Worm (Caenorhabditis elegans): ENCODE measurements around the gene arx-3.
A peak's percentile ranks its signal among the peaks of the same experiment; 100 is the strongest.

Gene arx-3

DNA sequence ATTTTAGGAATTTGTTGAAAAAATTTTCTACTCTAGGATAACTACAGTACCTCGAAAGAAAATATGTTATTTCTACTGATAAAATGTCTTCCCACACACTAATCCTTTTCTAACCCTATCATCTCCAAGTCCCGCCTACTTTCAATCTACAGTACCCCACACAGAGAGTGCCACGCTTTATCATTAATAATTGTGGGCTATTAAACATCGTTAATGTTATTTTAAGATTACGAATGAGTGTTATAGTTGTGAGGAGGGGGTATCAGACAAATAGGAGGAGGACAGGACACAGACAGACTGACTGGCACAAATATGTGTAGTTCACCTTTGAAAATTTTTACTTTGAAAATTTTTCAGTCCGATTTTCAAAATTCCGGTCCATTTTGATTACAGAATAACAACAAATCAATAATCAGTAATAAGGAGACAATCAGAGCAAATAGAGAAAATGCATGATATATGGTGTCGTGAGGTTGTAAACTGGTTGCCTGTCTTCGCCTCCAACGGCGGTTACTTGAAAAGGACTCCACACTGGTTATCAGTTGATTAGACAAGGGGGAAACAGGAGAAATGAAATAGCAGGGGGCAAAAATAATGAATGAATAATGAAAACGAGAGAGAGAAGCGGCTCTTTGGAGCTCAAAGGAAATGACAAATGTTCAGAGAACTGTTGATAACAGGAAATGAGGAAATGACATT is 36.0 kb upstream of the arx-3 start (continued):
- TF ChIP-seq ama-1 (optimal IDR thresholded peaks at IDR 0.05), result no peak

DNA sequence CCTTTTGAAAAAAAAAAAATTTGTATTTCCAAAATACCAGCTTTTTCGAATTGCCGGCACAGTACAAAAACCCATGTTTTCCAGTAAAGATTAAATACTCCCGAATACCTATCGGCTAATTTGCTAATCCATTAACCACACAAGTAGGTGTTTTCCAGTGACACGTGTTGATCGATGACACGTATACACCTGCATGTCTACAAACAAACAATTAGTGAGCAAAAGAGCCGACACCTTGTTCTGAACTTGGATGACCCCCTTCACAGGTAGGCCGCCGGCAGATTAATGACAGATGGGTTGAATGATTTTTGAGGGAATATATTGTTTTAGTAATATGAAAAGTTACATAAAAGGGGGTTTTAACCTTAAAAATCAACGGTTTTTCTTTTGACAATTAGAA is 34.3 kb upstream of the arx-3 start:
- TF ChIP-seq dpl-1 (GFP tag; optimal IDR thresholded peaks at IDR 0.05) (no peak), set-16 (GFP tag; IDR thresholded peaks at IDR 0.05) (no peak), skn-1 (tag; optimal IDR thresholded peaks at IDR 0.05) (no peak), pha-4 (GFP tag; IDR thresholded peaks at IDR 0.05) (no peak), pha-4 (tag; optimal IDR thresholded peaks at IDR 0.05) (no peak), hlh-30 (tag; optimal IDR thresholded peaks at IDR 0.05; ENCODE audit: insufficient read depth) (no peak), ceh-20 (GFP tag; IDR thresholded peaks at IDR 0.05) (no peak)

DNA sequence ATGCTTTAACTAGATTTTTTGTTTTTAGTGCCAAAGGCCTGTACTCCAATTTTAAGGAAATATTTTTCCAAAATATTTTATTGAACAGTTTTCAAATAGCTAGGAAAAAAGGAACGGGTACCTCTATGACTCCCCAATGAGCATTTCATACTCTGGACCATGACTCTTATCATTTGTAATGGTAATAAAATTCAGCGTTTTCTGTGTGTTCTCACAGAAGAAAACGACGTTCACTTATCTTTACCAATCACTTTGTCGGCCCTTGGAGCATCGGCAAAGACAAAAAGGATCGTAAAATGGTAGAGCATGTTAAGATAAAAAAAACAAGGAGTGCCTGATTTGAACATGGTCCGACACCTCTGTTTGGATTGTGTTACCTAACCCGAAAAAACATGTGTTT is 29.3 kb upstream of the arx-3 start:
- no peak for TF ChIP-seq daf-19 (GFP tag; conservative IDR thresholded peaks at IDR 0.05)
- TF ChIP-seq mdl-1 (tag; optimal IDR thresholded peaks at IDR 0.05), result no peak
- TF ChIP-seq php-3 (GFP tag; IDR thresholded peaks at IDR 0.05), result peak; percentile 49; the same call in 1 of the 2 replicates
- no peak for TF ChIP-seq hlh-11 (tag; optimal IDR thresholded peaks at IDR 0.05)
- no peak for TF ChIP-seq ceh-44 (GFP tag; IDR thresholded peaks at IDR 0.05)

DNA sequence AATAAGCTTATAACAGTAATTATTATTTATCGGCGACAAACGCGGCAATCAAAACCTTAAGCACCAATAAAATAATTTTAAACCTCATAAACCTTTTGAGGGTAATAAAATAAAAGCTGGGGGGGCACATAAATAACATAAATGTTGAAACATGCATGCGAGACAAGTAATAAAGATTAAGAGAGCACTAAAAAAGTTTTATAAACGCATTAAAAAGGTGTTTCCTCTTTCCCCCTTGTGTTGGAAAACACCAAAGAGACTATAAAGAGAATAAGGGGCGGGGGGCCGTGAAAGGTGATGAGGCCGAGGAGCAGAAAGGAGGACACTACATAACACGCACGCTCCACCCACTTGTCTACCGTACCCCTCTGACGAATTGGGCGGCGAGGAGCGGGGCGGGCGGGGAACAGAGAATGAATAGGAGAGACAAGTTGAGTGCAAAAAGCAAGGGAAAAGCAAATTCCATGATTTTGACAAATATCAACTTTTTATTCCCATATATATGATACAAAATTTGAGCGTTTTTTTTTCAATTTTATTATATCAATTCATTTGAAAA is 26.6 kb upstream of the arx-3 start:
- TF ChIP-seq pha-4 (GFP tag; IDR thresholded peaks at IDR 0.05) (no peak), pha-4 (tag; optimal IDR thresholded peaks at IDR 0.05) (no peak), lim-7 (GFP tag; IDR thresholded peaks at IDR 0.05) (no peak), nhr-76 (tag; optimal IDR thresholded peaks at IDR 0.05) (no peak), F37D6.2 (tag; optimal IDR thresholded peaks at IDR 0.05) (no peak), mep-1 (tag; optimal IDR thresholded peaks at IDR 0.05) (no peak), tag-97 (GFP tag; IDR thresholded peaks at IDR 0.05) (no peak), lin-15B (tag; optimal IDR thresholded peaks at IDR 0.05) (no peak), zfp-3 (GFP tag; conservative IDR thresholded peaks at IDR 0.05) (no peak), Y105C5A.15 (GFP tag; IDR thresholded peaks at IDR 0.05) (no peak), Y48G9A.11 (GFP tag; IDR thresholded peaks at IDR 0.05) (no peak), nhr-42 (GFP tag; IDR thresholded peaks at IDR 0.05) (no peak), egl-27 (tag; optimal IDR thresholded peaks at IDR 0.05) (no peak), nhr-48 (tag; optimal IDR thresholded peaks at IDR 0.05) (no peak), R02D3.7 (tag; optimal IDR thresholded peaks at IDR 0.05) (no peak), unc-130 (GFP tag; optimal IDR thresholded peaks at IDR 0.05) (no peak), dmd-8 (GFP tag; IDR thresholded peaks at IDR 0.05) (no peak), nhr-111 (GFP tag; optimal IDR thresholded peaks at IDR 0.05) (no peak), daf-19 (GFP tag; conservative IDR thresholded peaks at IDR 0.05) (no peak), Y5F2A.4 (GFP tag; optimal IDR thresholded peaks at IDR 0.05) (no peak), vab-7 (GFP tag; IDR thresholded peaks at IDR 0.05) (no peak), sdz-12 (GFP tag; optimal IDR thresholded peaks at IDR 0.05) (no peak), nhr-41 (GFP tag; IDR thresholded peaks at IDR 0.05) (no peak), daf-16 (GFP tag; optimal IDR thresholded peaks at IDR 0.05) (no peak), daf-16 (tag; optimal IDR thresholded peaks at IDR 0.05) (peak; percentile 52), dmd-9 (GFP tag; IDR thresholded peaks at IDR 0.05) (no peak), ceh-20 (GFP tag; IDR thresholded peaks at IDR 0.05) (peak; percentile 87), hlh-30 (tag; optimal IDR thresholded peaks at IDR 0.05; ENCODE audit: insufficient read depth) (no peak), aha-1 (tag) (peak; percentile 7), skn-1 (tag; optimal IDR thresholded peaks at IDR 0.05) (no peak), spr-1 (tag; optimal IDR thresholded peaks at IDR 0.05) (no peak), mes-2 (tag; optimal IDR thresholded peaks at IDR 0.05; ENCODE audit: poor library complexity, severe bottlenecking) (no peak), ceh-28 (tag; optimal IDR thresholded peaks at IDR 0.05) (no peak), rbr-2 (tag; optimal IDR thresholded peaks at IDR 0.05) (no peak), ztf-11 (tag; optimal IDR thresholded peaks at IDR 0.05) (no peak), aly-2 (tag; optimal IDR thresholded peaks at IDR 0.05) (no peak), nhr-237 (tag; optimal IDR thresholded peaks at IDR 0.05) (no peak), mdl-1 (tag; optimal IDR thresholded peaks at IDR 0.05) (no peak), fkh-10 (GFP tag; optimal IDR thresholded peaks at IDR 0.05) (no peak)

Data from whole organism, L4 larva.